Fruit fly (Drosophila melanogaster) whole organism, pupa: ENCODE measurements around the gene CG43138.

ENCODE experiments used
- CG10348 ChIP-seq: fragments of 200-800 bp; sonication (Bioruptor generic); IDR thresholded peaks from 2 replicates; pipeline ENCODE4 v1.3.6; 2022; ENCODE audit warnings: missing biosample characterization, missing genetic modification characterization
- CG12605 ChIP-seq: fragments of 200-800 bp; sonication (Bioruptor generic); IDR thresholded peaks from 2 replicates; pipeline ENCODE4 v1.3.6; 2022; ENCODE audit warnings: missing biosample characterization, missing genetic modification characterization
- CG13204 ChIP-seq: fragments of 200-800 bp; sonication (Bioruptor generic); optimal IDR thresholded peaks from 2 replicates; lab custom pipeline; 2018; ENCODE audit warnings: missing biosample characterization, mild to moderate bottlenecking, missing genetic modification characterization, moderate library complexity
- CG14655 ChIP-seq: fragments of 200-800 bp; sonication (Bioruptor generic); optimal IDR thresholded peaks from 3 replicates; lab custom pipeline; 2017; ENCODE audit warnings: mild to moderate bottlenecking, missing biosample characterization, missing genetic modification reagents, missing genetic modification characterization
- CG15710 ChIP-seq: fragments of 200-800 bp; sonication (Bioruptor generic); optimal IDR thresholded peaks from 2 replicates; lab custom pipeline; 2018; ENCODE audit warnings: missing biosample characterization, mild to moderate bottlenecking, missing genetic modification characterization, moderate library complexity
- CG17806 ChIP-seq: fragments of 200-800 bp; sonication (Bioruptor generic); optimal IDR thresholded peaks from 2 replicates; lab custom pipeline; 2018; ENCODE audit warnings: missing biosample characterization, mild to moderate bottlenecking, missing genetic modification characterization, moderate library complexity
- CG32121 ChIP-seq: fragments of 200-800 bp; sonication (Bioruptor generic); IDR thresholded peaks from 2 replicates; pipeline ENCODE4 v1.3.6; 2022; ENCODE audit warnings: missing biosample characterization, missing genetic modification characterization
- CG34367 ChIP-seq: fragments of 200-800 bp; sonication (Bioruptor generic); optimal IDR thresholded peaks from 2 replicates; lab custom pipeline; 2018; ENCODE audit warnings: missing biosample characterization, mild to moderate bottlenecking, missing genetic modification characterization
- CG4496 ChIP-seq: fragments of 200-800 bp; sonication (Bioruptor generic); IDR thresholded peaks from 3 replicates; pipeline ENCODE4 v1.3.6; 2022; ENCODE audit warnings: missing biosample characterization, missing genetic modification characterization
- CG8159 ChIP-seq: fragments of 200-800 bp; sonication (Bioruptor generic); optimal IDR thresholded peaks from 3 replicates; lab custom pipeline; 2018; ENCODE audit warnings: missing biosample characterization, mild to moderate bottlenecking, missing genetic modification characterization, moderate library complexity
- CG8301 ChIP-seq: fragments of 200-800 bp; sonication (Bioruptor generic); optimal IDR thresholded peaks from 2 replicates; lab custom pipeline; 2018; ENCODE audit warnings: missing biosample characterization, mild to moderate bottlenecking, missing genetic modification characterization
- CG9948 ChIP-seq: fragments of 200-800 bp; sonication (Bioruptor generic); optimal IDR thresholded peaks from 2 replicates; lab custom pipeline; 2018; ENCODE audit warnings: missing biosample characterization, mild to moderate bottlenecking, missing genetic modification characterization, moderate library complexity
- D1 ChIP-seq: fragments of 200-800 bp; sonication (Bioruptor generic); optimal IDR thresholded peaks from 2 replicates; lab custom pipeline; 2018; ENCODE audit warnings: missing biosample characterization, mild to moderate bottlenecking, missing genetic modification characterization, moderate library complexity
- EcR ChIP-seq: fragments of 200-800 bp; sonication (Bioruptor generic); optimal IDR thresholded peaks from 3 replicates; lab custom pipeline; 2019; ENCODE audit warnings: missing biosample characterization, missing genetic modification characterization, mild to moderate bottlenecking, moderate library complexity, missing genetic modification reagents
- Ets98B ChIP-seq: fragments of 200-800 bp; sonication (Bioruptor generic); IDR thresholded peaks from 2 replicates; pipeline ENCODE4 v1.3.6; 2022; ENCODE audit warnings: missing biosample characterization, missing genetic modification characterization
- Pif1A ChIP-seq: fragments of 200-800 bp; sonication (Bioruptor generic); optimal IDR thresholded peaks from 3 replicates; lab custom pipeline; 2016; ENCODE audit warnings: missing biosample characterization, missing genetic modification characterization
- Pif1B ChIP-seq: fragments of 200-800 bp; sonication (Bioruptor generic); optimal IDR thresholded peaks from 3 replicates; lab custom pipeline; 2016; ENCODE audit warnings: missing biosample characterization, missing genetic modification characterization
- Snoo ChIP-seq: fragments of 200-800 bp; sonication (Bioruptor generic); optimal IDR thresholded peaks from 3 replicates; lab custom pipeline; 2017; ENCODE audit warnings: missing biosample characterization, mild to moderate bottlenecking, missing genetic modification characterization, inconsistent platforms
- fd96Ca ChIP-seq: fragments of 200-800 bp; sonication (Bioruptor generic); IDR thresholded peaks from 3 replicates; pipeline ENCODE4 v1.3.6; 2022; ENCODE audit warnings: missing biosample characterization, missing genetic modification characterization
- gl ChIP-seq: fragments of 200-800 bp; sonication (Bioruptor generic); optimal IDR thresholded peaks from 2 replicates; lab custom pipeline; 2018; ENCODE audit warnings: missing biosample characterization, mild to moderate bottlenecking, missing genetic modification characterization
- rn ChIP-seq: fragments of 200-800 bp; sonication (Bioruptor generic); IDR thresholded peaks from 2 replicates; pipeline ENCODE4 v1.3.6; 2022; ENCODE audit warnings: missing biosample characterization, missing genetic modification characterization

The CG43138 gene

DNA sequence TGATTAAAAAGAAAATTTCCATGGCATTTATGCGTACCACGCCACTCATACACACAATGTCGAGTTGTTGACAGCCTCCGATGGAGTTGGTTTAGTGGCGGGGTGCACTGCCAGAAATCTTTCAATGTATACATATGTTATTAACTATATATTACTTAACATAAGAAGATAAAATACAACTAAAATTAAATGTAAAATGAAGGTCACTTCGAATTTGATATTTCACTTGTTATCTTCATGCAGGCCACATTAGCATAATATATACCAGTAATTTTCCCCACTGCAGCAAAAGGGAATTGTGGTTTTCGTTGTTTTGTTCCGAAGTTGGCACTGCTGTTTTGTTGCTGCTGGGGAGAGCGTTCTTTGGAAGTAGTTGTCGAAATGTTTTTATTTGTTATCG is 6.8 kb downstream of the CG43138 start:
- TF ChIP-seq gl, result peak; percentile 53
- TF ChIP-seq fd96Ca (GFP tag; lab: Robert Waterston, UW), result no peak
- peak; percentile 20 for TF ChIP-seq CG13204 (GFP tag; lab: Kevin White, UChicago)
- TF ChIP-seq CG4496 (GFP tag; lab: Robert Waterston, UW), result peak; percentile 54; the same call in 2 of the 3 replicates
- no peak for TF ChIP-seq CG32121 (GFP tag; lab: Robert Waterston, UW)
- TF ChIP-seq Snoo (tag; lab: Kevin White, UChicago), result peak; percentile 56
- TF ChIP-seq CG17806 (tag; lab: Kevin White, UChicago), result peak; percentile 79
- TF ChIP-seq EcR (GFP tag; lab: Kevin White, UChicago), result no peak
- no peak for TF ChIP-seq CG10348
- peak; percentile 59 for TF ChIP-seq D1 (tag; lab: Kevin White, UChicago)
- TF ChIP-seq CG9948 (tag; lab: Kevin White, UChicago), result peak; percentile 74
- peak; percentile 85 for TF ChIP-seq CG15710
- no peak for TF ChIP-seq Ets98B (GFP tag; lab: Robert Waterston, UW)
- peak; percentile 84 for TF ChIP-seq CG8159
- TF ChIP-seq CG34367 (tag; lab: Kevin White, UChicago), result peak; percentile 74
- peak; percentile 36 for TF ChIP-seq CG8301 (tag; lab: Kevin White, UChicago)
- 0 out of 2 replicates have a peak, but pooled peaks have one; percentile 20 for TF ChIP-seq rn (GFP tag; lab: Robert Waterston, UW)
- peak; percentile 45 for TF ChIP-seq Pif1A (GFP tag; lab: Kevin White, UChicago)
- TF ChIP-seq Pif1B (GFP tag; lab: Kevin White, UChicago), result peak; percentile 54
- peak; percentile 59 for TF ChIP-seq CG14655 (GFP tag; lab: Kevin White, UChicago)
- no peak for TF ChIP-seq CG12605 (GFP tag; lab: Robert Waterston, UW)

dm6 chrX:7536859-7537258 is 8.8 kb downstream of the CG43138 start, which contains the start of gene CG32720:
TSS of gene CG32720 (minus strand) at chrX:7536959.
- TF ChIP-seq fd96Ca (GFP tag; lab: Robert Waterston, UW) (no peak), CG15710 (no peak), EcR (GFP tag; lab: Kevin White, UChicago) (no peak), Snoo (tag; lab: Kevin White, UChicago) (no peak)

- TF ChIP-seq CG34367 (tag; lab: Kevin White, UChicago) (peak; percentile 44), CG17806 (tag; lab: Kevin White, UChicago) (peak; percentile 60), CG8159 (peak; percentile 75), fd96Ca (GFP tag; lab: Robert Waterston, UW) (no peak), rn (GFP tag; lab: Robert Waterston, UW) (no peak), CG15710 (peak; percentile 62), CG9948 (tag; lab: Kevin White, UChicago) (peak; percentile 18), Pif1B (GFP tag; lab: Kevin White, UChicago) (peak; percentile 62), Pif1A (GFP tag; lab: Kevin White, UChicago) (peak; percentile 32)
These were observed 9.7 kb downstream of the CG43138 start for dm6 chrX:7537829-7538228.

- peak; percentile 7 for TF ChIP-seq CG13204 (GFP tag; lab: Kevin White, UChicago)
- TF ChIP-seq Ets98B (GFP tag; lab: Robert Waterston, UW), result 0 out of 2 replicates have a peak, but pooled peaks have one; percentile 26
- peak; percentile 33 for TF ChIP-seq CG15710
- no peak for TF ChIP-seq rn (GFP tag; lab: Robert Waterston, UW)
- TF ChIP-seq EcR (GFP tag; lab: Kevin White, UChicago), result no peak
- TF ChIP-seq CG10348, result no peak
- TF ChIP-seq CG34367 (tag; lab: Kevin White, UChicago), result no peak
- peak; percentile 46 for TF ChIP-seq CG8159
- TF ChIP-seq CG9948 (tag; lab: Kevin White, UChicago), result peak; percentile 47
- TF ChIP-seq fd96Ca (GFP tag; lab: Robert Waterston, UW), result peak; percentile 59; the same call in 2 of the 3 replicates
- TF ChIP-seq D1 (tag; lab: Kevin White, UChicago), result peak; percentile 2
- no peak for TF ChIP-seq Pif1B (GFP tag; lab: Kevin White, UChicago)
- TF ChIP-seq Snoo (tag; lab: Kevin White, UChicago), result no peak
- TF ChIP-seq Pif1A (GFP tag; lab: Kevin White, UChicago), result peak; percentile 46
- TF ChIP-seq CG17806 (tag; lab: Kevin White, UChicago), result peak; percentile 54
- no peak for TF ChIP-seq CG12605 (GFP tag; lab: Robert Waterston, UW)
- peak; percentile 66 for TF ChIP-seq CG14655 (GFP tag; lab: Kevin White, UChicago)
- no peak for TF ChIP-seq CG32121 (GFP tag; lab: Robert Waterston, UW)
- peak; percentile 3 for TF ChIP-seq gl
- TF ChIP-seq CG4496 (GFP tag; lab: Robert Waterston, UW), result peak; percentile 64; the same call in 2 of the 3 replicates
- peak; percentile 41 for TF ChIP-seq CG8301 (tag; lab: Kevin White, UChicago)
These were observed 11.0 kb downstream of the CG43138 start for dm6 chrX:7539126-7539525.

DNA sequence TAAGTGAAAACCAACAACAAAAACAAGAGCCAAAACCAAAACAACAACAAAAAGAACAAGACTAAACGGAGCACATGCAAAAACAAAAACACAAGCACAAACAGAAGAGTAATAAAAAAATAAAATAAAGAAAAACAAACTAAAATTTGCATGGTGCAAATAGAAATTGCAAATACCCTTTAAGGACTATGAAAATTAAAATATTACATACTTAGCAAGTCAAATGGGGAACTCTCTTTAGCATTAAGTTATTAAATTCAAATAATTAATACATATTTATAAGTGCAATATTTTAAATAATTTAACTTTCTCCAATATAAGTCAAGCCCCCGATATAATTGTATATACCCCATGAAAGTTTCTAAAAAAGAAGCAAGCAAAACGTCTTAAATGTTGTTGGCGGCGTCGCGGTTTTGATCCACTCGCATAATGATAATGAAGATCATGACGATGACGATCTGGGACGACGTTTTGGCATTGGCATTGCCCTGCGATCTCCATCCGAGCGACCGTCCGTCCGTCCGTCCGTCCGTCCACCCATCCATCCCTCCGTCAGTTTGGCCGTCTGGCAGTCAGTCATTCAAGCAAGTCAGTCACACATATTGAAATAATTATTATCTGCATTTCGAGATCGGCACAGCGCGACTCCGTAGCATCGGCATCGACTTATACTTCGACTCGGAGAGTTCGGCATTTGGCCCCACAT is 12.8 kb downstream of the CG43138 start:
- TF ChIP-seq CG9948 (tag; lab: Kevin White, UChicago), result peak; percentile 78
- TF ChIP-seq CG8159, result peak; percentile 84
- peak; percentile 81 for TF ChIP-seq CG15710
- TF ChIP-seq Pif1A (GFP tag; lab: Kevin White, UChicago), result peak; percentile 4
- peak; percentile 37 for TF ChIP-seq CG8301 (tag; lab: Kevin White, UChicago)
- no peak for TF ChIP-seq Ets98B (GFP tag; lab: Robert Waterston, UW)
- TF ChIP-seq gl, result peak; percentile 47
- peak; percentile 70 for TF ChIP-seq CG14655 (GFP tag; lab: Kevin White, UChicago)
- peak; percentile 71 for TF ChIP-seq CG17806 (tag; lab: Kevin White, UChicago)
- no peak for TF ChIP-seq fd96Ca (GFP tag; lab: Robert Waterston, UW)
- no peak for TF ChIP-seq EcR (GFP tag; lab: Kevin White, UChicago)
- no peak for TF ChIP-seq CG32121 (GFP tag; lab: Robert Waterston, UW)
- TF ChIP-seq CG34367 (tag; lab: Kevin White, UChicago), result peak; percentile 69
- TF ChIP-seq Snoo (tag; lab: Kevin White, UChicago), result peak; percentile 2
- TF ChIP-seq CG4496 (GFP tag; lab: Robert Waterston, UW), result 0 out of 3 replicates have a peak, but pooled peaks have one; percentile 11
- TF ChIP-seq rn (GFP tag; lab: Robert Waterston, UW), result no peak
- TF ChIP-seq D1 (tag; lab: Kevin White, UChicago), result peak; percentile 64
- TF ChIP-seq, all 21 proteins: peak for 12
